Fruit fly (Drosophila melanogaster) whole organism, embryonic: Measurements from ENCODE around the gene edin.
A peak's percentile ranks its signal among the peaks of the same experiment; 100 is the strongest.

Experiments used
- Asciz ChIP-seq: fragments of 200-800 bp; sonication (Bioruptor generic); optimal IDR thresholded peaks from 2 replicates; lab custom pipeline; 2017; ENCODE audit warnings: missing biosample characterization, mild to moderate bottlenecking, missing genetic modification characterization, missing genetic modification reagents
- CG11247 ChIP-seq: fragments of 200-800 bp; sonication (Bioruptor generic); IDR thresholded peaks from 2 replicates; pipeline ENCODE4 v1.3.6; 2022; ENCODE audit warnings: missing biosample characterization, missing genetic modification characterization
- CG11695 ChIP-seq: fragments of 200-800 bp; sonication (Bioruptor generic); IDR thresholded peaks from 3 replicates; pipeline ENCODE4 v1.3.6; 2022; ENCODE audit warnings: missing biosample characterization, missing genetic modification characterization
- CG11696 ChIP-seq: fragments of 200-800 bp; sonication (Bioruptor generic); IDR thresholded peaks from 2 replicates; pipeline ENCODE4 v1.3.6; 2022; ENCODE audit warnings: missing biosample characterization, missing genetic modification characterization
- CG12744 ChIP-seq: fragments of 200-800 bp; sonication (Bioruptor generic); optimal IDR thresholded peaks from 2 replicates; lab custom pipeline; 2016; ENCODE audit warnings: missing biosample characterization, missing genetic modification characterization
- CG13123 ChIP-seq: fragments of 200-800 bp; sonication (Bioruptor generic); optimal IDR thresholded peaks from 2 replicates; lab custom pipeline; 2016; ENCODE audit warnings: missing biosample characterization, missing genetic modification characterization
- CG15601 ChIP-seq: fragments of 200-800 bp; sonication (Bioruptor generic); optimal IDR thresholded peaks from 3 replicates; lab custom pipeline; 2019; ENCODE audit warnings: missing biosample characterization, mild to moderate bottlenecking, missing genetic modification characterization, moderate library complexity
- CG17359 ChIP-seq: fragments of 200-800 bp; sonication (Bioruptor generic); optimal IDR thresholded peaks from 3 replicates; lab custom pipeline; 2018; ENCODE audit warnings: missing biosample characterization, mild to moderate bottlenecking, missing genetic modification characterization, moderate library complexity
- CG17568 ChIP-seq: fragments of 200-800 bp; sonication (Bioruptor generic); optimal IDR thresholded peaks from 2 replicates; lab custom pipeline; 2018; ENCODE audit warnings: missing biosample characterization, mild to moderate bottlenecking, missing genetic modification characterization, moderate library complexity
- CG17829 ChIP-seq: fragments of 200-800 bp; optimal IDR thresholded peaks from 2 replicates; lab custom pipeline; 2019; ENCODE audit warnings: missing biosample characterization, mild to moderate bottlenecking, missing genetic modification characterization, moderate library complexity
- CG18262 ChIP-seq: fragments of 200-800 bp; optimal IDR thresholded peaks from 3 replicates; lab custom pipeline; 2019; ENCODE audit warnings: missing biosample characterization, mild to moderate bottlenecking, missing genetic modification characterization, moderate library complexity
- CG18619 ChIP-seq: fragments of 200-800 bp; sonication (Bioruptor generic); optimal IDR thresholded peaks from 3 replicates; lab custom pipeline; 2017; ENCODE audit warnings: missing biosample characterization, mild to moderate bottlenecking, missing genetic modification characterization
- CG2116 ChIP-seq: fragments of 200-800 bp; sonication (Bioruptor generic); optimal IDR thresholded peaks from 3 replicates; lab custom pipeline; 2018; ENCODE audit warnings: missing biosample characterization, mild to moderate bottlenecking, missing genetic modification characterization
- CG2712 ChIP-seq: fragments of 200-800 bp; optimal IDR thresholded peaks from 3 replicates; lab custom pipeline; 2019; ENCODE audit warnings: missing biosample characterization, mild to moderate bottlenecking, missing genetic modification characterization, moderate library complexity
- CG30403 ChIP-seq: fragments of 200-800 bp; sonication (Bioruptor generic); optimal IDR thresholded peaks from 3 replicates; lab custom pipeline; 2016; ENCODE audit warnings: missing biosample characterization, missing genetic modification characterization
- CG31365 ChIP-seq: fragments of 200-800 bp; sonication (Bioruptor generic); optimal IDR thresholded peaks from 2 replicates; lab custom pipeline; 2018; ENCODE audit warnings: missing biosample characterization, mild to moderate bottlenecking, missing genetic modification characterization
- CG34422 ChIP-seq: fragments of 200-800 bp; sonication (Bioruptor generic); IDR thresholded peaks from 3 replicates; pipeline ENCODE4 v1.3.6; 2022; ENCODE audit warnings: missing biosample characterization, missing genetic modification characterization
- CG3838 ChIP-seq: fragments of 200-800 bp; sonication (Bioruptor generic); optimal IDR thresholded peaks from 3 replicates; lab custom pipeline; 2016; ENCODE audit warnings: missing biosample characterization, missing genetic modification characterization
- CG4820 ChIP-seq: fragments of 200-800 bp; sonication (Bioruptor generic); optimal IDR thresholded peaks from 3 replicates; lab custom pipeline; 2016; ENCODE audit warnings: missing biosample characterization, missing genetic modification characterization
- CG7271 ChIP-seq: fragments of 200-800 bp; sonication (Bioruptor generic); optimal IDR thresholded peaks from 2 replicates; lab custom pipeline; 2018; ENCODE audit warnings: missing biosample characterization, mild to moderate bottlenecking, missing genetic modification characterization, moderate library complexity
- CG9437 ChIP-seq: fragments of 200-800 bp; sonication (Bioruptor generic); optimal IDR thresholded peaks from 2 replicates; lab custom pipeline; 2018; ENCODE audit warnings: missing biosample characterization, mild to moderate bottlenecking, missing genetic modification characterization
- CG9817 ChIP-seq: fragments of 200-800 bp; sonication (Bioruptor generic); optimal IDR thresholded peaks from 2 replicates; lab custom pipeline; 2018; ENCODE audit warnings: missing biosample characterization, mild to moderate bottlenecking, missing genetic modification characterization, moderate library complexity
- Dbx ChIP-seq: fragments of 200-800 bp; sonication (Bioruptor generic); IDR thresholded peaks from 3 replicates; pipeline ENCODE4 v1.3.6; 2022; ENCODE audit warnings: missing biosample characterization, missing genetic modification characterization
- Drgx ChIP-seq: fragments of 200-800 bp; sonication (Bioruptor generic); IDR thresholded peaks from 2 replicates; pipeline ENCODE4 v1.3.6; 2022; ENCODE audit warnings: missing biosample characterization, missing genetic modification characterization
- Gsc ChIP-seq: fragments of 200-800 bp; sonication (Bioruptor generic); IDR thresholded peaks from 2 replicates; pipeline ENCODE4 v1.3.6; 2022; ENCODE audit warnings: missing biosample characterization, missing genetic modification characterization
- HLH4C ChIP-seq: fragments of 200-800 bp; sonication (Bioruptor generic); IDR thresholded peaks from 3 replicates; pipeline ENCODE4 v1.3.6; 2022; ENCODE audit warnings: missing biosample characterization, missing genetic modification characterization; ENCODE audit not compliant: partially characterized antibody
- MBD-R2 ChIP-seq: fragments of 200-800 bp; sonication (Bioruptor generic); IDR thresholded peaks from 2 replicates; pipeline ENCODE4 v1.3.6; 2022; ENCODE audit warnings: missing biosample characterization, missing genetic modification characterization
- NC2α ChIP-seq: fragments of 200-800 bp; sonication (Bioruptor generic); optimal IDR thresholded peaks from 2 replicates; lab custom pipeline; 2016; ENCODE audit warnings: missing biosample characterization, missing genetic modification characterization
- PHDP ChIP-seq: fragments of 200-800 bp; sonication (Bioruptor generic); optimal IDR thresholded peaks from 3 replicates; lab custom pipeline; 2018; ENCODE audit warnings: missing biosample characterization, mild to moderate bottlenecking, missing genetic modification characterization, moderate library complexity
- Ptx1 ChIP-seq: fragments of 200-800 bp; sonication (Bioruptor generic); IDR thresholded peaks from 2 replicates; pipeline ENCODE4 v1.3.6; 2022; ENCODE audit warnings: missing biosample characterization, missing genetic modification characterization
- ase ChIP-seq: fragments of 200-800 bp; sonication (Bioruptor generic); IDR thresholded peaks from 3 replicates; pipeline ENCODE4 v1.3.6; 2022; ENCODE audit warnings: missing biosample characterization, missing genetic modification characterization
- br ChIP-seq: fragments of >200 bp; optimal IDR thresholded peaks from 2 replicates; lab custom pipeline; 2017
- bsh ChIP-seq, 2 experiments: fragments of 200-800 bp; sonication (Bioruptor generic); optimal IDR thresholded peaks; 2 replicates each; lab custom pipeline; 2017 to 2018; ENCODE audit warnings: mild to moderate bottlenecking in 2 of 2, missing biosample characterization in 2 of 2, missing genetic modification characterization in 2 of 2, moderate library complexity in 1 of 2
- cg ChIP-seq: fragments of 200-800 bp; sonication (Bioruptor generic); optimal IDR thresholded peaks from 3 replicates; lab custom pipeline; 2019; ENCODE audit warnings: missing biosample characterization, mild to moderate bottlenecking, missing genetic modification characterization, moderate library complexity
- ems ChIP-seq: fragments of 200-800 bp; sonication (Bioruptor generic); optimal IDR thresholded peaks from 3 replicates; lab custom pipeline; 2016; ENCODE audit warnings: missing biosample characterization, missing genetic modification characterization
- fd3F ChIP-seq: fragments of 200-800 bp; sonication (Bioruptor generic); optimal IDR thresholded peaks from 2 replicates; lab custom pipeline; 2018; ENCODE audit warnings: missing biosample characterization, mild to moderate bottlenecking, missing genetic modification characterization, moderate library complexity
- gro ChIP-seq: fragments of 200-800 bp; sonication (Bioruptor generic); optimal IDR thresholded peaks from 2 replicates; lab custom pipeline; 2016; ENCODE audit warnings: missing biosample characterization, missing genetic modification characterization
- gsb-n ChIP-seq: fragments of 200-800 bp; sonication (Bioruptor generic); optimal IDR thresholded peaks from 3 replicates; lab custom pipeline; 2018; ENCODE audit warnings: missing biosample characterization, mild to moderate bottlenecking, missing genetic modification characterization
- ham ChIP-seq: fragments of 200-800 bp; sonication (Bioruptor generic); IDR thresholded peaks from 2 replicates; pipeline ENCODE4 v1.3.6; 2022; ENCODE audit warnings: missing biosample characterization, missing genetic modification characterization
- hb ChIP-seq: fragments of 200-800 bp; sonication (Bioruptor generic); IDR thresholded peaks from 3 replicates; pipeline ENCODE4 v1.3.6; 2022; ENCODE audit warnings: missing biosample characterization, missing genetic modification characterization; ENCODE audit not compliant: partially characterized antibody
- inv ChIP-seq: fragments of 200-800 bp; sonication (Bioruptor generic); IDR thresholded peaks from 2 replicates; pipeline ENCODE4 v1.3.6; 2022; ENCODE audit warnings: missing biosample characterization, missing genetic modification characterization; ENCODE audit not compliant: partially characterized antibody
- jigr1 ChIP-seq: fragments of 200-800 bp; sonication (Bioruptor generic); IDR thresholded peaks from 3 replicates; pipeline ENCODE4 v1.3.6; 2022; ENCODE audit warnings: missing biosample characterization, missing genetic modification characterization
- ken ChIP-seq: fragments of 200-800 bp; sonication (Bioruptor generic); IDR thresholded peaks from 3 replicates; pipeline ENCODE4 v1.3.6; 2022; ENCODE audit warnings: missing biosample characterization, missing genetic modification characterization
- maf-S ChIP-seq: fragments of 200-800 bp; sonication (Bioruptor generic); optimal IDR thresholded peaks from 2 replicates; lab custom pipeline; 2016; ENCODE audit warnings: missing biosample characterization, missing genetic modification characterization
- onecut ChIP-seq: fragments of 200-800 bp; sonication (Bioruptor generic); IDR thresholded peaks from 2 replicates; pipeline ENCODE4 v1.3.6; 2022; ENCODE audit warnings: missing biosample characterization, missing genetic modification characterization
- phol ChIP-seq: fragments of 200-800 bp; sonication (Bioruptor generic); optimal IDR thresholded peaks from 3 replicates; lab custom pipeline; 2018; ENCODE audit warnings: missing biosample characterization, mild to moderate bottlenecking, missing genetic modification characterization, moderate library complexity
- ro ChIP-seq: fragments of 200-800 bp; sonication (Bioruptor generic); IDR thresholded peaks from 2 replicates; pipeline ENCODE4 v1.3.6; 2022; ENCODE audit warnings: missing biosample characterization, missing genetic modification characterization
- sens ChIP-seq: fragments of 200-800 bp; sonication (Bioruptor generic); peaks from one replicate; lab custom pipeline; 2016; ENCODE audit warnings: missing biosample characterization, missing genetic modification characterization
- vvl ChIP-seq: fragments of 200-800 bp; sonication (Bioruptor generic); IDR thresholded peaks from 2 replicates; pipeline ENCODE4 v1.3.6; 2022; ENCODE audit warnings: missing biosample characterization, missing genetic modification characterization

The edin gene

DNA sequence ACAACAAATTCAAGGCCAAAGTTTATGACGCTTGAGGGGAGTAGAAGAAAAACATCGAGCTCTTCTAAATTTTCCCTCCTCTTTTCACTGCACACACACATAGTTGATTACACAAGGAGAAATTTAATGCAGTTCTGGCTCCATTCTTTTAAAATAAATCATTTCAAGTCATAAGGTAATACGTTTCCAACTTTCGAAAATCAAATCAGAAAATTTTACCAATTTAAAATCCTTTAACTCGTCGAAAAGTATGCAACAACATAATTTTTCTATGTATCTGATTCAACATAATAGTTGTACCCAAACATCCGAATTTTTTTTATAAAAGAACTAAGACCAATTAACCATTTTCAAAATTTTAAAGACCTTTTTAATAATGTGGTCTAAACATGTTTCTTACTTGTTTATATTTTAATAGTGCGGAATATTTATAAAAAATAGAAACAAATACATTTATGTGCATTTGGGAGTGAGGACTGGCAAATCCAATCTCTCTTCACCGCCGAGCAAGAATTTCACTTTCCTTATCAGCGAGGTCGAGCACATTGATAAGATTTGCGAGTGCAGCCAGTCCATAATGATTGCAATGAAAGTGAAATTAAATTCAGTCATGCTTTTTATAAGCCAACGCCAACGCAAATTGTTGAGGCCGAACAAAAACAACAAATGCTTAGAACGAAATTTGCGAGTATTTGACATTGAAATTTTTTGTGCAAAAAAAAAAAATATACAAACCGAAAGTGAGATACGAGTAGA, 11.5 kb downstream of the edin start (continued):
- TF ChIP-seq br (no peak), Ptx1 (GFP tag; lab: Robert Waterston, UW) (no peak), gsb-n (tag; lab: Kevin White, UChicago) (no peak), ham (GFP tag; lab: Robert Waterston, UW) (no peak), CG17359 (tag; lab: Kevin White, UChicago) (peak; percentile 10), sens (peak; percentile 67), Asciz (GFP tag; lab: Kevin White, UChicago) (no peak), CG30403 (GFP tag; lab: Kevin White, UChicago) (no peak), CG17829 (peak; percentile 1), CG11247 (GFP tag; lab: Robert Waterston, UW) (no peak), fd3F (no peak), gro (GFP tag; lab: Kevin White, UChicago) (no peak), CG7271 (tag; lab: Kevin White, UChicago) (no peak), CG9817 (tag; lab: Kevin White, UChicago) (no peak), CG31365 (tag; lab: Kevin White, UChicago) (no peak), bsh (GFP tag; optimal IDR thresholded peaks at IDR 0.05; lab: Kevin White, UChicago) (peak in 1 of 2 experiments; percentile 33), CG2712 (tag; lab: Kevin White, UChicago) (peak; percentile 17), PHDP (tag; lab: Kevin White, UChicago) (peak; percentile 37), HLH4C (GFP tag; lab: Robert Waterston, UW) (no peak), inv (GFP tag; lab: Robert Waterston, UW) (no peak), CG3838 (GFP tag; lab: Kevin White, UChicago) (no peak), ro (GFP tag; lab: Robert Waterston, UW) (no peak), CG18262 (peak; percentile 16), phol (tag; lab: Kevin White, UChicago) (peak; percentile 22)

dm6 chr3L:17506830-17507229, 12.2 kb downstream of the edin start:
- TF ChIP-seq CG13123 (GFP tag; lab: Kevin White, UChicago) (no peak), CG11696 (peak; percentile 68), cg (GFP tag; lab: Kevin White, UChicago) (peak; percentile 22), hb (GFP tag; lab: Robert Waterston, UW) (no peak), CG17568 (GFP tag; lab: Kevin White, UChicago) (no peak)

- TF ChIP-seq onecut (no peak), maf-S (GFP tag; lab: Kevin White, UChicago) (no peak), CG15601 (no peak), jigr1 (GFP tag; lab: Robert Waterston, UW) (no peak), MBD-R2 (GFP tag; lab: Robert Waterston, UW) (peak; percentile 75), CG9437 (GFP tag; lab: Kevin White, UChicago) (no peak), CG4820 (GFP tag; lab: Kevin White, UChicago) (no peak), CG18262 (no peak), vvl (GFP tag; lab: Robert Waterston, UW) (no peak), Drgx (no peak), CG34422 (peak; percentile 75; the same call in 1 of the 3 replicates), CG11695 (GFP tag; lab: Robert Waterston, UW) (no peak), Ptx1 (GFP tag; lab: Robert Waterston, UW) (no peak), CG3838 (GFP tag; lab: Kevin White, UChicago) (no peak), Dbx (GFP tag; lab: Robert Waterston, UW) (no peak), ems (GFP tag; lab: Kevin White, UChicago) (no peak), NC2α (no peak), CG18619 (GFP tag; lab: Kevin White, UChicago) (no peak), ase (GFP tag; lab: Robert Waterston, UW) (no peak), Gsc (no peak), ken (GFP tag; lab: Robert Waterston, UW) (no peak), CG12744 (no peak), CG2116 (GFP tag; lab: Kevin White, UChicago) (no peak)
Measured at dm6 chr3L:17513492-17513891, 18.8 kb downstream of the edin start.
